Fruit fly (Drosophila melanogaster): ENCODE measurements around the gene CG42729.

Gene CG42729

dm6 chr3L:15513726-15514125 is 13.6 kb downstream of the CG42729 start:
- no peak for TF ChIP-seq CG8478 (optimal IDR thresholded peaks at IDR 0.05)
- TF ChIP-seq CTCF (optimal IDR thresholded peaks at IDR 0.05): no peak

dm6 chr3L:15513264-15513663 is 14.1 kb downstream of the CG42729 start:
- TF ChIP-seq CG8478 (optimal IDR thresholded peaks at IDR 0.05) (no peak), CTCF (optimal IDR thresholded peaks at IDR 0.05) (no peak)

- no peak for TF ChIP-seq CTCF (optimal IDR thresholded peaks at IDR 0.05)
- no peak for TF ChIP-seq CG8478 (optimal IDR thresholded peaks at IDR 0.05)
These were observed 15.5 kb downstream of the CG42729 start for dm6 chr3L:15511688-15512250.

dm6 chr3L:15510787-15511186 is 16.5 kb downstream of the CG42729 start, which contains the start of gene MsrA:
MsrA (plus strand) TSS chr3L:15511052.
- TF ChIP-seq CG8478 (optimal IDR thresholded peaks at IDR 0.05) (no peak), CTCF (optimal IDR thresholded peaks at IDR 0.05) (no peak)

DNA sequence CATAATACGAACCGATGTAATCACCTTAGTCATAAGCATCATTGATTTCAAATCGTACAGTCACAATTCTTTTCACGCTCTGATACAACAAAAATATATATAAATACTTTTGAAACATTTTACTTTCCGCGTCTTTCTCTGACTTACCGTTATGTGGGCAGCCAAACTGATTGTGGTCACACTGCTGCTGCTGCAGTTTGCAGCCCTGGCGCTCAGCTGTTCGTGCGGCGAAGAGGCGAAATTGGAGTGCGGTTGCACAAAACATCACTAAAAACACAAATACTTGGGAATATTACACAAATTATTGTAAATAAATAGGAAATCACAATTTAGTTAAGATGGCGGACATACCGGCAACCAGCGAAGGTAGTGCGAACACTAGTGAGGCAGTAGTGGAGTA is 17.9 kb downstream of the CG42729 start, which contains the start of the genes gdl and gdl-ORF39:
gdl (plus strand) TSS at position 48 of the 400 bp plus-strand sequence.
gdl-ORF39 (plus strand) TSS at position 48 of the 400 bp plus-strand sequence.
- TF ChIP-seq CTCF (optimal IDR thresholded peaks at IDR 0.05): no peak
- no peak for TF ChIP-seq CG8478 (optimal IDR thresholded peaks at IDR 0.05)

DNA sequence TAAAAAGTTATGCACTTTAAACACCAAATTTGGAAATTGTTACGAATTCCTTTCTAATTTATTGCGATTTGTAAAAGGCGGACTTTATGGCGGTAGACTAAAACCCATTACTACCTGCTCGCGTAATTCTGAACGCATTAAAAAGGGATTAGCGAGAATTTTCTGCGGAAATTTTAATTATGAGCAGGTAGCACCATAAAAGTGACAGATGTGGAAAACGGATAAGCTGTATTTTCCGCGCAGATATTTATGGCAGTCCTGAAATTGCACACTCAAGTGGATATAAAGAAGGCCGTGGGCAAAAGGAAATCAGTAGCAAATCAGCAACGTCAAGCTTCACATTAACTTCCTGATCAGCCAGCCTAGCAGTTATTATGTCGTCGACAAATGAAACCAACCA is 18.6 kb downstream of the CG42729 start, which contains the start of gene Z600:
Z600 (plus strand) TSS at position 312 of the 400 bp plus-strand sequence.
- TF ChIP-seq CG8478 (optimal IDR thresholded peaks at IDR 0.05): no peak
- TF ChIP-seq CTCF (optimal IDR thresholded peaks at IDR 0.05): no peak

- TF ChIP-seq CTCF (optimal IDR thresholded peaks at IDR 0.05): no peak
- no peak for TF ChIP-seq CG8478 (optimal IDR thresholded peaks at IDR 0.05)
These were observed 19.1 kb downstream of the CG42729 start, which contains the start of gene CG7841 for dm6 chr3L:15508233-15508632. CG7841 (minus strand) TSS chr3L:15508252.

dm6 chr3L:15507148-15507896 is 20.0 kb downstream of the CG42729 start:
- TF ChIP-seq CG8478 (optimal IDR thresholded peaks at IDR 0.05) (no peak), CTCF (optimal IDR thresholded peaks at IDR 0.05) (no peak)

DNA sequence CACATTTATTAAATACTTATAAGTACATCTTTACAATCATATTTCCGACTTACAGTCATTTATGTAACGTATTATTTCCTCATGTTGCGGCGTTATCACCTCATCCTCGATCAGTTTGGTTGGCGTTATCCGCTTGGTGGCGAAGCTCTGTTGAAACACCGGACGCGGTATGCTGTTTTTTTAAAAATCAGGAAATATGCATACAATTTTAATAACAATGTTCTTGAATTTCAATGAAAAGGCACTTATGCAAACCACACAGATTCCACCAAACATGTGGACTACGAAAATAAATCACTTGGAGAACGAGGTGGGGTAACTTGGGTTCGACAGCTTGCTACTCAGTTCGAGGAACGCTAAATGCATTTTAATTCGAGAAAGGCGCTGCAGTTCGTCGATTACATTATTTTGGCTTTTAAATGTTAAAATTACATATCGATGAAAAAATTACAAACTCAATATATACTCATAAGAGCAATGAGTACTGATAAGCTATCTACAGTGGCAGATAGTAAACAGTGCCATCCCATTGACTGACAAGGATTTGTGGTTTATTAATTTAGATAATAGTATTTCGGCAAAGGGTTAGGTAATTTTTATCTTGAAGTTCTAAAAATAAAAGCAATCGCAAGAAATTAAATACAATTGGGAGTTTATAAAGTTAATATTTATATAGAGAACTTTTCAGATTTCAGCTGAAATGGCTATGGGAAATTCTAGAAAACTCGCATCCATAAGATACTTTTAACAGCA is 21.0 kb downstream of the CG42729 start:
- TF ChIP-seq CG8478 (optimal IDR thresholded peaks at IDR 0.05) (no peak), CTCF (optimal IDR thresholded peaks at IDR 0.05) (no peak)

DNA sequence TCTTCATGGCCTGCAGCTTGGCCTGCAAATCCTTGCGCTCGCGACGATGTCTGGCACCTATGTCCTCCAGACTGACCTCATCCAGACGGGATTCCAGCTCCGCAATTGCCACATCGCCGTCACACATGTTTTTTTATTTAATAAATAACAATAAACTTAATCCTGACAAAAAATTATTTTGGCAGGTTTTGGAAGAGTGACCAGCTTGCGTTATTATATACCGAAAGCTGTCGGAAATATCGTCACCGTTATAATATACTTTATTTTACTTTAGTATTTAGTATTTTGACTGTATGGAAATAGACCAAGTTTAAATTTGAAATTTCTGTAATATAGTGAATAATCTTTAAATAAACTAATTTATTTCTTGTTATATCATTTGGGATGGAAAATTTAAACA is 22.6 kb downstream of the CG42729 start, which contains the start of gene CG7857:
CG7857 (minus strand) TSS at position 208 of the 400 bp plus-strand sequence.
- TF ChIP-seq CTCF (optimal IDR thresholded peaks at IDR 0.05) (no peak), CG8478 (optimal IDR thresholded peaks at IDR 0.05) (no peak)

DNA sequence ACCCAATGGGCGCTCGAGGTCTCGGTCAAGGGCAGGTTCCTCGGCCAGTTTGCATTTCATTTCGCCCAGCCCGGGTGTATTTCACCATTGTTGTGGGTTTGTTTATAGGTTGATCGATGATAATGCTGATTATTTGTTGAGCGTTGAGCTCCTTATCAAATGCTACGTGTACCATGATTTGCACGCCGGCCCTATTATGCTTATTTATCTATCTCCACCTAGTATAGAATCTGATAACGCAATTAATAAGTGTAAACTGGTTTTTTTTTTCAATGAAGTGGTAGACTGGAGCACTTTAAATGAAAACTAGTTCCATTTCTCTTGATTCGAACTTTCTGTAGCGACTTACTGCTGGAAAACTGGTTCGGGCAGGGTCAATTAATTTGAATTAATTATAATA is 25.1 kb downstream of the CG42729 start:
- TF ChIP-seq CTCF (optimal IDR thresholded peaks at IDR 0.05) (no peak), CG8478 (optimal IDR thresholded peaks at IDR 0.05) (no peak)

DNA sequence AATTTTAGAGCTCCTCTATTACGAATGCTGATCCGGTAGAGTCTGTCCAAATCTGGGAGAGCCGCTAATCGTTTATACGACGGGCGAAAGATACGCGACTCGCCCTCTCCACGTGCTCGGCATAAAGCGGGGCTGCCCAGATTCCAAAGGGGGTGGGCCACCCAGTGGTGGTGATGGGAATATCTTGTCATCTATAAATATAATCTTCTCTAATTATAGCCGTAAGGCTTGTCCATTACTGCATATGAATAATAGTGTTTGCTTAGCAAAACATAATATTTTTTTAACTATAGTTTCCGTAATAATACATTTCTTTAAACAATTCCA is 25.7 kb downstream of the CG42729 start:
- TF ChIP-seq CG8478 (optimal IDR thresholded peaks at IDR 0.05) (no peak), CTCF (optimal IDR thresholded peaks at IDR 0.05) (no peak)

DNA sequence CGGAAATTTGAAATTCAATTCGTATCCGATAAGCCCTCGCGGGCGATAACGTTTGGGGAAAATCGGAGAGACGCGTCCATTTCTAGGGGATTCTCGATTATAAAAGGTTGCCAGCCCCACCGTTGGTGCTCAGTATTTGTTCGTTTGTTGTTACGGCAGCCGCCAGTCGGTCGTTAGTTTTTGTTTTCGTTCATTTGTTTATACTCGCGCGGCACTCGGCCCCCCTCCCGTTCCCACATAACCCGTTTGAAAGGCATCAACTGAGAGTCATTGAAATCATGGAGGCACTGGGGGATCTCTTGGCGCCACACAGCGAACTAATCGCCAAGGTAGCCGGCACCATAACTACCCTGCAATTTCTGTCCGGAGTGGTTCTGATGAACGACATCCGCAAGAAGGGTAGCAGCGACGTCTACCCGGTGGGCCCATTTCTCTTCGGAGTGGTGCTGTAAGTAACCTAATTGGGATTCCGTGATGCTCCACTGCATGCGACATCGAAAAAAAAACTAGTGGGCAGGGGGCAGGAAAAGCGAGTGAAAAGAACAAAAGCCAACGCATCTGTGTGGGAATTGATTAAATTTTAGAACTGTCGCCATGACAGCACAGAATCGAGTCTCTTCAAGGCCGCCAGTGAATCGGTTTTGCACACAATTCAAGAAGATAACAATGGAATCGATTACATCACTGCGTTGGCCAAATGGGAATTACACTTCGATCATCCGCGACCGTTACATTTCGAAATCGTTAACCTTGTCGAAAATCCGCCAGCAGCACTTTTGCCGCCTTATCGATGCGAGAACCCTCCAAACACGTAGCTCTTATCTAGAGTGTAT is 26.3 kb downstream of the CG42729 start, which contains the start of gene CG7272:
CG7272 (plus strand) TSS at position 126 of the 833 bp plus-strand sequence.
- no peak for TF ChIP-seq CTCF (optimal IDR thresholded peaks at IDR 0.05)
- TF ChIP-seq CG8478 (optimal IDR thresholded peaks at IDR 0.05): no peak

- no peak for TF ChIP-seq CTCF (optimal IDR thresholded peaks at IDR 0.05)
- TF ChIP-seq CG8478 (optimal IDR thresholded peaks at IDR 0.05): no peak
These were observed 28.6 kb downstream of the CG42729 start, which contains the start of gene CG7275 for dm6 chr3L:15498745-15499144. CG7275 (plus strand) TSS chr3L:15498959.

Data from S2 (cell line).